Fruit fly (Drosophila melanogaster) whole organism, embryonic: Measurements from ENCODE around the gene Atg2.

ENCODE experiments used
- Ada2b ChIP-seq: fragments of 200-800 bp; sonication (Bioruptor generic); IDR thresholded peaks from 2 replicates; pipeline ENCODE4 v1.3.6; 2022; ENCODE audit warnings: missing biosample characterization, missing genetic modification characterization
- C15 ChIP-seq: fragments of 200-800 bp; sonication (Bioruptor generic); IDR thresholded peaks from 3 replicates; pipeline ENCODE4 v1.3.6; 2022; ENCODE audit warnings: missing biosample characterization, missing genetic modification characterization
- CG10321 ChIP-seq: fragments of 200-800 bp; sonication (Bioruptor generic); IDR thresholded peaks from 2 replicates; pipeline ENCODE4 v1.3.6; 2022; ENCODE audit warnings: missing biosample characterization, missing genetic modification characterization
- CG12942 ChIP-seq: fragments of 200-800 bp; sonication (Bioruptor generic); optimal IDR thresholded peaks from 3 replicates; lab custom pipeline; 2016; ENCODE audit warnings: missing biosample characterization, missing genetic modification characterization
- CG16815 ChIP-seq: fragments of 200-800 bp; sonication (Bioruptor generic); optimal IDR thresholded peaks from 3 replicates; lab custom pipeline; 2017; ENCODE audit warnings: missing biosample characterization, mild to moderate bottlenecking, missing genetic modification characterization
- CG34422 ChIP-seq: fragments of 200-800 bp; sonication (Bioruptor generic); IDR thresholded peaks from 3 replicates; pipeline ENCODE4 v1.3.6; 2022; ENCODE audit warnings: missing biosample characterization, missing genetic modification characterization
- CG4360 ChIP-seq: fragments of 200-800 bp; sonication (Bioruptor generic); IDR thresholded peaks from 2 replicates; pipeline ENCODE4 v1.3.6; 2022; ENCODE audit warnings: missing biosample characterization, missing genetic modification characterization
- CG7271 ChIP-seq: fragments of 200-800 bp; sonication (Bioruptor generic); optimal IDR thresholded peaks from 2 replicates; lab custom pipeline; 2018; ENCODE audit warnings: missing biosample characterization, mild to moderate bottlenecking, missing genetic modification characterization, moderate library complexity
- CG8388 ChIP-seq: fragments of 200-800 bp; sonication (Bioruptor generic); optimal IDR thresholded peaks from 2 replicates; lab custom pipeline; 2019; ENCODE audit warnings: missing biosample characterization, mild to moderate bottlenecking, missing genetic modification characterization, moderate library complexity
- CG8478 ChIP-seq: fragments of >200 bp; optimal IDR thresholded peaks from 2 replicates; lab custom pipeline; 2018
- CG9727 ChIP-seq: fragments of 200-800 bp; sonication (Bioruptor generic); optimal IDR thresholded peaks from 3 replicates; lab custom pipeline; 2017; ENCODE audit warnings: missing biosample characterization, mild to moderate bottlenecking, missing genetic modification characterization
- CrebB ChIP-seq: fragments of 200-800 bp; sonication (Bioruptor generic); optimal IDR thresholded peaks from 3 replicates; lab custom pipeline; 2018; ENCODE audit warnings: missing biosample characterization, mild to moderate bottlenecking, missing genetic modification characterization
- Dip3 ChIP-seq: fragments of 200-800 bp; sonication (Bioruptor generic); optimal IDR thresholded peaks from 3 replicates; lab custom pipeline; 2016; ENCODE audit warnings: missing biosample characterization, missing genetic modification characterization
- Ets65A ChIP-seq: fragments of 200-800 bp; sonication (Bioruptor generic); peaks from one replicate; lab custom pipeline; 2016; ENCODE audit warnings: missing biosample characterization, missing genetic modification characterization
- Fer1 ChIP-seq: fragments of 200-800 bp; sonication (Bioruptor generic); optimal IDR thresholded peaks from 2 replicates; lab custom pipeline; 2017; ENCODE audit warnings: missing biosample characterization, mild to moderate bottlenecking, missing genetic modification characterization
- GATAe ChIP-seq: fragments of 200-800 bp; sonication (Bioruptor generic); conservative IDR thresholded peaks from 2 replicates; pipeline ENCODE4 v1.3.6; 2022; ENCODE audit warnings: missing biosample characterization, missing genetic modification characterization
- HLHmδ ChIP-seq: fragments of 200-800 bp; sonication (Bioruptor generic); optimal IDR thresholded peaks from 2 replicates; lab custom pipeline; 2018; ENCODE audit warnings: missing biosample characterization, mild to moderate bottlenecking, missing genetic modification characterization, moderate library complexity
- Hsf ChIP-seq: fragments of 200-800 bp; sonication (Bioruptor generic); optimal IDR thresholded peaks from 3 replicates; lab custom pipeline; 2016; ENCODE audit warnings: missing biosample characterization, missing genetic modification characterization
- Max ChIP-seq: fragments of 200-800 bp; sonication (Bioruptor generic); optimal IDR thresholded peaks from 2 replicates; lab custom pipeline; 2016; ENCODE audit warnings: missing biosample characterization, mild to moderate bottlenecking, missing genetic modification characterization
- Optix ChIP-seq: fragments of 200-800 bp; sonication (Bioruptor generic); IDR thresholded peaks from 3 replicates; pipeline ENCODE4 v1.3.6; 2022; ENCODE audit warnings: missing biosample characterization, missing genetic modification characterization
- Pdp1 ChIP-seq, 2 experiments: fragments of 200-800 bp; sonication (Bioruptor generic); optimal IDR thresholded peaks; 3 replicates each; lab custom pipeline; 2016; ENCODE audit warnings: missing biosample characterization in 2 of 2, missing genetic modification characterization in 2 of 2, mild to moderate bottlenecking in 1 of 2, moderate library complexity in 1 of 2
- Sin3A ChIP-seq: fragments of >200 bp; optimal IDR thresholded peaks from 2 replicates; lab custom pipeline; 2018
- Tbp ChIP-seq: fragments of >200 bp; optimal IDR thresholded peaks from 2 replicates; lab custom pipeline; 2018; ENCODE audit warnings: missing biosample characterization, missing genetic modification characterization
- Trl ChIP-seq, 3 experiments: fragments of >200 bp in 2 of 3; fragments of 200-800 bp in 1 of 3; sonication (Bioruptor generic) in 1 of 3; optimal IDR thresholded peaks; 2 replicates in 1 of 3; 3 replicates in 2 of 3; lab custom pipeline; 2016 to 2017; ENCODE audit warnings: missing biosample characterization in 1 of 3, missing genetic modification characterization in 1 of 3
- amos ChIP-seq: fragments of 200-800 bp; sonication (Bioruptor generic); IDR thresholded peaks from 2 replicates; pipeline ENCODE4 v1.3.6; 2022; ENCODE audit warnings: missing biosample characterization, missing genetic modification characterization; ENCODE audit not compliant: partially characterized antibody
- ash1 ChIP-seq: fragments of 200-800 bp; sonication (Bioruptor generic); optimal IDR thresholded peaks from 2 replicates; lab custom pipeline; 2018; ENCODE audit warnings: missing biosample characterization, mild to moderate bottlenecking, missing genetic modification characterization
- bsh ChIP-seq, 2 experiments: fragments of 200-800 bp; sonication (Bioruptor generic); optimal IDR thresholded peaks; 2 replicates each; lab custom pipeline; 2017 to 2018; ENCODE audit warnings: mild to moderate bottlenecking in 2 of 2, missing biosample characterization in 2 of 2, missing genetic modification characterization in 2 of 2, moderate library complexity in 1 of 2
- cg ChIP-seq: fragments of 200-800 bp; sonication (Bioruptor generic); optimal IDR thresholded peaks from 3 replicates; lab custom pipeline; 2019; ENCODE audit warnings: missing biosample characterization, mild to moderate bottlenecking, missing genetic modification characterization, moderate library complexity
- corto ChIP-seq: fragments of 200-800 bp; sonication (Bioruptor generic); optimal IDR thresholded peaks from 2 replicates; lab custom pipeline; 2016; ENCODE audit warnings: missing biosample characterization, mild to moderate bottlenecking, missing genetic modification characterization, moderate library complexity
- croc ChIP-seq: fragments of 200-800 bp; sonication (Bioruptor generic); conservative IDR thresholded peaks from 3 replicates; pipeline ENCODE4 v1.3.6; 2022; ENCODE audit warnings: missing biosample characterization, missing genetic modification characterization
- cwo ChIP-seq: fragments of 200-800 bp; sonication (Bioruptor generic); optimal IDR thresholded peaks from 3 replicates; lab custom pipeline; 2017; ENCODE audit warnings: missing biosample characterization, missing genetic modification characterization, mild to moderate bottlenecking, moderate library complexity, missing genetic modification reagents
- dmrt11E ChIP-seq: fragments of 200-800 bp; sonication (Bioruptor generic); optimal IDR thresholded peaks from 3 replicates; lab custom pipeline; 2018; ENCODE audit warnings: missing biosample characterization, mild to moderate bottlenecking, missing genetic modification characterization, moderate library complexity
- dpn ChIP-seq, 2 experiments: fragments of 200-800 bp; sonication (Bioruptor generic); optimal IDR thresholded peaks; 3 replicates each; lab custom pipeline; 2016; ENCODE audit warnings: missing biosample characterization in 2 of 2, missing genetic modification characterization in 2 of 2
- fd96Cb ChIP-seq: fragments of 200-800 bp; sonication (Bioruptor generic); optimal IDR thresholded peaks from 2 replicates; lab custom pipeline; 2018; ENCODE audit warnings: missing biosample characterization, mild to moderate bottlenecking, missing genetic modification characterization, moderate library complexity
- grn ChIP-seq: fragments of 200-800 bp; sonication (Bioruptor generic); optimal IDR thresholded peaks from 3 replicates; lab custom pipeline; 2017; ENCODE audit warnings: missing biosample characterization, missing genetic modification characterization
- klu ChIP-seq: fragments of 200-800 bp; sonication (Bioruptor generic); IDR thresholded peaks from 2 replicates; pipeline ENCODE4 v1.3.6; 2022; ENCODE audit warnings: missing biosample characterization, missing genetic modification characterization
- kni ChIP-seq: fragments of 200-800 bp; sonication (Bioruptor generic); optimal IDR thresholded peaks from 3 replicates; lab custom pipeline; 2017; ENCODE audit warnings: mild to moderate bottlenecking, missing biosample characterization, missing genetic modification reagents, missing genetic modification characterization
- lmd ChIP-seq: fragments of 200-800 bp; sonication (Bioruptor generic); IDR thresholded peaks from 2 replicates; pipeline ENCODE4 v1.3.6; 2022; ENCODE audit warnings: missing biosample characterization, missing genetic modification characterization
- pros ChIP-seq: fragments of 200-800 bp; sonication (Bioruptor generic); optimal IDR thresholded peaks from 3 replicates; lab custom pipeline; 2019; ENCODE audit warnings: missing biosample characterization, mild to moderate bottlenecking, missing genetic modification characterization, moderate library complexity
- psq ChIP-seq: fragments of 200-800 bp; sonication (Bioruptor generic); optimal IDR thresholded peaks from 2 replicates; lab custom pipeline; 2017; ENCODE audit warnings: missing biosample characterization, missing genetic modification characterization
- run ChIP-seq: fragments of 200-800 bp; sonication (Bioruptor generic); optimal IDR thresholded peaks from 3 replicates; lab custom pipeline; 2018; ENCODE audit warnings: missing biosample characterization, mild to moderate bottlenecking, missing genetic modification characterization
- scrt ChIP-seq: fragments of 200-800 bp; sonication (Bioruptor generic); optimal IDR thresholded peaks from 2 replicates; lab custom pipeline; 2018; ENCODE audit warnings: missing biosample characterization, mild to moderate bottlenecking, missing genetic modification characterization, moderate library complexity
- shn ChIP-seq: fragments of 200-800 bp; sonication (Bioruptor generic); optimal IDR thresholded peaks from 3 replicates; lab custom pipeline; 2016; ENCODE audit warnings: missing biosample characterization, missing genetic modification characterization
- sisA ChIP-seq: fragments of 200-800 bp; sonication (Bioruptor generic); IDR thresholded peaks from 2 replicates; pipeline ENCODE4 v1.3.6; 2022; ENCODE audit warnings: missing biosample characterization, missing genetic modification characterization
- slbo ChIP-seq: fragments of 200-800 bp; sonication (Bioruptor generic); IDR thresholded peaks from 2 replicates; pipeline ENCODE4 v1.3.6; 2022; ENCODE audit warnings: missing biosample characterization, missing genetic modification characterization
- slou ChIP-seq: fragments of 200-800 bp; sonication (Bioruptor generic); optimal IDR thresholded peaks from 3 replicates; lab custom pipeline; 2016; ENCODE audit warnings: missing biosample characterization, missing genetic modification characterization
- sna ChIP-seq: fragments of 200-800 bp; sonication (Bioruptor generic); IDR thresholded peaks from 2 replicates; pipeline ENCODE4 v1.3.6; 2022; ENCODE audit warnings: missing biosample characterization, missing genetic modification characterization; ENCODE audit not compliant: partially characterized antibody
- toy ChIP-seq: fragments of 200-800 bp; sonication (Bioruptor generic); IDR thresholded peaks from 2 replicates; pipeline ENCODE4 v1.3.6; 2022; ENCODE audit warnings: missing biosample characterization, missing genetic modification characterization
- vvl ChIP-seq: fragments of 200-800 bp; sonication (Bioruptor generic); IDR thresholded peaks from 2 replicates; pipeline ENCODE4 v1.3.6; 2022; ENCODE audit warnings: missing biosample characterization, missing genetic modification characterization

Atg2 gene

dm6 chr3L:2822955-2823354 is 48.8 kb downstream of the Atg2 start (continued):
- TF ChIP-seq lmd (GFP tag; lab: Robert Waterston, UW) (peak; percentile 62), shn (GFP tag; lab: Kevin White, UChicago) (no peak), corto (GFP tag; lab: Kevin White, UChicago) (peak; percentile 55), dpn (GFP tag; optimal IDR thresholded peaks at IDR 0.05; lab: Kevin White, UChicago) (peak in 1 of 2 experiments; percentile 22), sisA (GFP tag; lab: Robert Waterston, UW) (peak; percentile 49; the same call in 1 of the 2 replicates), fd96Cb (tag; lab: Kevin White, UChicago) (peak; percentile 45), Ada2b (GFP tag; lab: Robert Waterston, UW) (peak; percentile 46; the same call in 1 of the 2 replicates), CrebB (no peak), slbo (peak; percentile 65), scrt (GFP tag; lab: Kevin White, UChicago) (peak; percentile 55), cwo (peak; percentile 53), CG9727 (peak; percentile 23), Dip3 (GFP tag; lab: Kevin White, UChicago) (peak; percentile 16), CG16815 (peak; percentile 18), GATAe (GFP tag; lab: Robert Waterston, UW) (no peak), CG7271 (no peak), toy (no peak), ash1 (GFP tag; lab: Kevin White, UChicago) (no peak), croc (GFP tag; lab: Robert Waterston, UW) (peak; percentile 33; the same call in 1 of the 3 replicates), amos (GFP tag; lab: Robert Waterston, UW) (no peak), Pdp1 (GFP tag; optimal IDR thresholded peaks at IDR 0.05; lab: Kevin White, UChicago) (peak in 1 of 2 experiments; percentile 17), run (tag; lab: Kevin White, UChicago) (no peak), Tbp (GFP tag; lab: Kevin White, UChicago) (no peak), CG12942 (GFP tag; lab: Kevin White, UChicago) (no peak), grn (GFP tag; lab: Kevin White, UChicago) (no peak), CG34422 (GFP tag; lab: Robert Waterston, UW) (peak; percentile 44; the same call in 1 of the 3 replicates), bsh (GFP tag; optimal IDR thresholded peaks at IDR 0.05; lab: Kevin White, UChicago) (peak; percentile 51 to 91), klu (peak; percentile 41; the same call in 1 of the 2 replicates), Ets65A (GFP tag; lab: Kevin White, UChicago) (peak; percentile 93), Hsf (GFP tag; lab: Kevin White, UChicago) (peak; percentile 26), CG8388 (peak; percentile 35), Sin3A (lab: Kevin White, UChicago) (no peak), Optix (GFP tag; lab: Robert Waterston, UW) (peak; percentile 41; the same call in 1 of the 3 replicates), C15 (GFP tag; lab: Robert Waterston, UW) (no peak; the same call in 2 of the 3 replicates), Fer1 (GFP tag; lab: Kevin White, UChicago) (peak; percentile 69)

- TF ChIP-seq HLHmδ (GFP tag; lab: Kevin White, UChicago), result peak; percentile 29
- TF ChIP-seq slou (GFP tag; lab: Kevin White, UChicago), result no peak
- peak; percentile 35 for TF ChIP-seq psq
- peak; percentile 31 to 75 for TF ChIP-seq Trl (optimal IDR thresholded peaks at IDR 0.05; lab: Kevin White, UChicago)
- no peak for TF ChIP-seq Trl (GFP tag; optimal IDR thresholded peaks at IDR 0.05; lab: Kevin White, UChicago)
- peak; percentile 74 for TF ChIP-seq CG10321 (GFP tag; lab: Robert Waterston, UW)
- peak; percentile 95 for TF ChIP-seq CG8478 (lab: Kevin White, UChicago)
- TF ChIP-seq pros, result peak; percentile 32
- TF ChIP-seq vvl (GFP tag; lab: Robert Waterston, UW), result peak; percentile 11; the same call in 1 of the 2 replicates
- TF ChIP-seq cg (GFP tag; lab: Kevin White, UChicago), result peak; percentile 92
- no peak for TF ChIP-seq dmrt11E (tag; lab: Kevin White, UChicago)
- peak; percentile 81 for TF ChIP-seq CG4360 (GFP tag; lab: Robert Waterston, UW)
- no peak for TF ChIP-seq Max (GFP tag; lab: Kevin White, UChicago)
- peak; percentile 17 for TF ChIP-seq kni
- 0 out of 2 replicates have a peak, but pooled peaks have one; percentile 21 for TF ChIP-seq sna
These were observed 49.4 kb downstream of the Atg2 start for dm6 chr3L:2823520-2823970.
